Fruit fly (Drosophila melanogaster) whole organism, pupa: ENCODE results near the gene CAH5.

ENCODE experiments used
- CG10348 ChIP-seq: fragments of 200-800 bp; sonication (Bioruptor generic); IDR thresholded peaks from 2 replicates; pipeline ENCODE4 v1.3.6; 2022; ENCODE audit warnings: missing biosample characterization, missing genetic modification characterization
- CG32121 ChIP-seq: fragments of 200-800 bp; sonication (Bioruptor generic); IDR thresholded peaks from 2 replicates; pipeline ENCODE4 v1.3.6; 2022; ENCODE audit warnings: missing biosample characterization, missing genetic modification characterization
- CG4496 ChIP-seq: fragments of 200-800 bp; sonication (Bioruptor generic); IDR thresholded peaks from 3 replicates; pipeline ENCODE4 v1.3.6; 2022; ENCODE audit warnings: missing biosample characterization, missing genetic modification characterization
- CG8159 ChIP-seq: fragments of 200-800 bp; sonication (Bioruptor generic); optimal IDR thresholded peaks from 3 replicates; lab custom pipeline; 2018; ENCODE audit warnings: missing biosample characterization, mild to moderate bottlenecking, missing genetic modification characterization, moderate library complexity
- CG8301 ChIP-seq: fragments of 200-800 bp; sonication (Bioruptor generic); optimal IDR thresholded peaks from 2 replicates; lab custom pipeline; 2018; ENCODE audit warnings: missing biosample characterization, mild to moderate bottlenecking, missing genetic modification characterization
- CG9948 ChIP-seq: fragments of 200-800 bp; sonication (Bioruptor generic); optimal IDR thresholded peaks from 2 replicates; lab custom pipeline; 2018; ENCODE audit warnings: missing biosample characterization, mild to moderate bottlenecking, missing genetic modification characterization, moderate library complexity
- D1 ChIP-seq: fragments of 200-800 bp; sonication (Bioruptor generic); optimal IDR thresholded peaks from 2 replicates; lab custom pipeline; 2018; ENCODE audit warnings: missing biosample characterization, mild to moderate bottlenecking, missing genetic modification characterization, moderate library complexity
- EcR ChIP-seq: fragments of 200-800 bp; sonication (Bioruptor generic); optimal IDR thresholded peaks from 3 replicates; lab custom pipeline; 2019; ENCODE audit warnings: missing biosample characterization, missing genetic modification characterization, mild to moderate bottlenecking, moderate library complexity, missing genetic modification reagents
- Ets98B ChIP-seq: fragments of 200-800 bp; sonication (Bioruptor generic); IDR thresholded peaks from 2 replicates; pipeline ENCODE4 v1.3.6; 2022; ENCODE audit warnings: missing biosample characterization, missing genetic modification characterization
- Pif1A ChIP-seq: fragments of 200-800 bp; sonication (Bioruptor generic); optimal IDR thresholded peaks from 3 replicates; lab custom pipeline; 2016; ENCODE audit warnings: missing biosample characterization, missing genetic modification characterization
- Pif1B ChIP-seq: fragments of 200-800 bp; sonication (Bioruptor generic); optimal IDR thresholded peaks from 3 replicates; lab custom pipeline; 2016; ENCODE audit warnings: missing biosample characterization, missing genetic modification characterization
- Snoo ChIP-seq: fragments of 200-800 bp; sonication (Bioruptor generic); optimal IDR thresholded peaks from 3 replicates; lab custom pipeline; 2017; ENCODE audit warnings: missing biosample characterization, mild to moderate bottlenecking, missing genetic modification characterization, inconsistent platforms
- fd96Ca ChIP-seq: fragments of 200-800 bp; sonication (Bioruptor generic); IDR thresholded peaks from 3 replicates; pipeline ENCODE4 v1.3.6; 2022; ENCODE audit warnings: missing biosample characterization, missing genetic modification characterization
- gl ChIP-seq: fragments of 200-800 bp; sonication (Bioruptor generic); optimal IDR thresholded peaks from 2 replicates; lab custom pipeline; 2018; ENCODE audit warnings: missing biosample characterization, mild to moderate bottlenecking, missing genetic modification characterization

DNA sequence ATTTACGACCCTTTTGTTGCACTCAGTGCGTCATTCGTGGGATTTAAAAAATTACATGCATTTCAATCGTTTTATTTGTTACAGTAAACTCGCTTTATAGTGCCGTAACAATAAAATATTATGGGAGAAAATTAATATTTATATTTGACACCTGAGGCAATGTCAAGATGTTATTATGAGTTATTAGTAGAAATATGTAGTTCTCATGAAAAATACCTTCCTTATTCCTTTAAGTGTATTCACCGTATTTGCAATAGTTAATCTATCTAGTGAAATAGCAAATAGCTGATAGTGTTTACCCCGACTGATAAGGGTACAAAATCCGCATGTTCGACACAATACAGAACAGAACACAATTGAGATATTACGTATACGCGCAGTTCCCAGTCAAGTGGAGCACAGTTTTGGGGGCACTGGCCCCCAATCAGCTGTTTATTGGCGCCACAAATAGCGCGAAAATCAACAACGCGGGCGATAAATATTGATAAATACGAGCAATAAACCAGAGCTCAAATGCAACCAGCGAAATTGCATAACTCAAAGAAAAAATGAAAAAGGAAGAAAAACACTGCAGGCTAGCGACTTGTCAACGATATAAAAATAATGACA, 11.9 kb upstream of the CAH5 start:
- no peak for TF ChIP-seq gl (tag; lab: Kevin White, UChicago)
- TF ChIP-seq EcR (GFP tag; lab: Kevin White, UChicago), result peak; percentile 32
- no peak for TF ChIP-seq CG8159 (tag; lab: Kevin White, UChicago)
- TF ChIP-seq CG10348 (GFP tag; lab: Robert Waterston, UW), result no peak
- TF ChIP-seq CG32121 (GFP tag; lab: Robert Waterston, UW), result peak; percentile 21; the same call in 1 of the 2 replicates
- TF ChIP-seq Pif1A, result peak; percentile 0
- TF ChIP-seq CG4496 (GFP tag; lab: Robert Waterston, UW), result no peak
- no peak for TF ChIP-seq CG9948 (tag; lab: Kevin White, UChicago)
- TF ChIP-seq D1 (tag; lab: Kevin White, UChicago), result no peak
- TF ChIP-seq Ets98B (GFP tag; lab: Robert Waterston, UW), result no peak
- no peak for TF ChIP-seq Pif1B
- TF ChIP-seq CG8301 (tag; lab: Kevin White, UChicago), result no peak
- TF ChIP-seq Snoo (tag; lab: Kevin White, UChicago), result no peak
- no peak for TF ChIP-seq fd96Ca (GFP tag; lab: Robert Waterston, UW)
